Fruit fly (Drosophila melanogaster) whole organism, embryonic: ENCODE measurements around the gene Bap111.

ENCODE experiments used
- Adf1 ChIP-seq: fragments of 200-800 bp; sonication (Bioruptor generic); IDR thresholded peaks from 2 replicates; pipeline ENCODE4 v1.3.6; 2022; ENCODE audit warnings: missing biosample characterization, missing genetic modification characterization
- Asciz ChIP-seq: fragments of 200-800 bp; sonication (Bioruptor generic); optimal IDR thresholded peaks from 2 replicates; lab custom pipeline; 2017; ENCODE audit warnings: missing biosample characterization, mild to moderate bottlenecking, missing genetic modification characterization, missing genetic modification reagents
- CG11085 ChIP-seq: fragments of 200-800 bp; sonication (Bioruptor generic); IDR thresholded peaks from 2 replicates; pipeline ENCODE4 v1.3.6; 2022; ENCODE audit warnings: missing biosample characterization, missing genetic modification characterization
- CG11093 ChIP-seq: fragments of 200-800 bp; sonication (Bioruptor generic); IDR thresholded peaks from 3 replicates; pipeline ENCODE4 v1.3.6; 2022; ENCODE audit warnings: missing biosample characterization, missing genetic modification characterization
- CG11398 ChIP-seq: fragments of 200-800 bp; sonication (Bioruptor generic); optimal IDR thresholded peaks from 2 replicates; lab custom pipeline; 2016; ENCODE audit warnings: missing biosample characterization, missing genetic modification characterization
- CG11695 ChIP-seq: fragments of 200-800 bp; sonication (Bioruptor generic); IDR thresholded peaks from 3 replicates; pipeline ENCODE4 v1.3.6; 2022; ENCODE audit warnings: missing biosample characterization, missing genetic modification characterization
- CG12104 ChIP-seq: fragments of 200-800 bp; sonication (Bioruptor generic); optimal IDR thresholded peaks from 3 replicates; lab custom pipeline; 2016; ENCODE audit warnings: missing biosample characterization, missing genetic modification characterization
- CG12659 ChIP-seq: fragments of 200-800 bp; sonication (Bioruptor generic); optimal IDR thresholded peaks from 3 replicates; lab custom pipeline; 2017; ENCODE audit warnings: mild to moderate bottlenecking, missing biosample characterization, missing genetic modification reagents, missing genetic modification characterization
- CG14050 ChIP-seq: fragments of 200-800 bp; sonication (Bioruptor generic); IDR thresholded peaks from 3 replicates; pipeline ENCODE4 v1.3.6; 2022; ENCODE audit warnings: missing biosample characterization, missing genetic modification characterization
- CG14441 ChIP-seq: fragments of 200-800 bp; sonication (Bioruptor generic); IDR thresholded peaks from 2 replicates; pipeline ENCODE4 v1.3.6; 2022; ENCODE audit warnings: missing biosample characterization, missing genetic modification characterization
- CG16813 ChIP-seq: fragments of 200-800 bp; sonication (Bioruptor generic); IDR thresholded peaks from 3 replicates; pipeline ENCODE4 v1.3.6; 2022; ENCODE audit warnings: missing biosample characterization, missing genetic modification characterization; ENCODE audit not compliant: partially characterized antibody
- CG17186 ChIP-seq: fragments of 200-800 bp; sonication (Bioruptor generic); optimal IDR thresholded peaks from 3 replicates; lab custom pipeline; 2017; ENCODE audit warnings: missing biosample characterization, missing genetic modification reagents, missing genetic modification characterization
- CG18764 ChIP-seq: fragments of 200-800 bp; sonication (Bioruptor generic); optimal IDR thresholded peaks from 3 replicates; lab custom pipeline; 2016; ENCODE audit warnings: missing biosample characterization, missing genetic modification characterization
- CG2712 ChIP-seq: fragments of 200-800 bp; optimal IDR thresholded peaks from 3 replicates; lab custom pipeline; 2019; ENCODE audit warnings: missing biosample characterization, mild to moderate bottlenecking, missing genetic modification characterization, moderate library complexity
- CG3065 ChIP-seq: fragments of 200-800 bp; sonication (Bioruptor generic); optimal IDR thresholded peaks from 2 replicates; lab custom pipeline; 2016; ENCODE audit warnings: missing biosample characterization, missing genetic modification characterization
- CG3163 ChIP-seq: fragments of 200-800 bp; sonication (Bioruptor generic); optimal IDR thresholded peaks from 3 replicates; lab custom pipeline; 2016; ENCODE audit warnings: missing biosample characterization, missing genetic modification characterization
- CG32767 ChIP-seq: fragments of 200-800 bp; sonication (Bioruptor generic); IDR thresholded peaks from 2 replicates; pipeline ENCODE4 v1.3.6; 2022; ENCODE audit warnings: missing biosample characterization, missing genetic modification characterization
- CG3847 ChIP-seq: fragments of 200-800 bp; sonication (Bioruptor generic); IDR thresholded peaks from 2 replicates; pipeline ENCODE4 v1.3.6; 2022; ENCODE audit warnings: missing biosample characterization, missing genetic modification characterization
- CG7357 ChIP-seq: fragments of 200-800 bp; sonication (Bioruptor generic); IDR thresholded peaks from 3 replicates; pipeline ENCODE4 v1.3.6; 2022; ENCODE audit warnings: missing biosample characterization, missing genetic modification characterization
- CG7963 ChIP-seq: fragments of 200-800 bp; sonication (Bioruptor generic); IDR thresholded peaks from 3 replicates; pipeline ENCODE4 v1.3.6; 2022; ENCODE audit warnings: missing biosample characterization, missing genetic modification characterization; ENCODE audit not compliant: partially characterized antibody
- CG9437 ChIP-seq: fragments of 200-800 bp; sonication (Bioruptor generic); optimal IDR thresholded peaks from 2 replicates; lab custom pipeline; 2018; ENCODE audit warnings: missing biosample characterization, mild to moderate bottlenecking, missing genetic modification characterization
- Dip3 ChIP-seq: fragments of 200-800 bp; sonication (Bioruptor generic); optimal IDR thresholded peaks from 3 replicates; lab custom pipeline; 2016; ENCODE audit warnings: missing biosample characterization, missing genetic modification characterization
- Dll ChIP-seq: fragments of 200-800 bp; sonication (Bioruptor generic); IDR thresholded peaks from 4 replicates; pipeline ENCODE4 v1.3.6; 2022; ENCODE audit warnings: missing biosample characterization, missing genetic modification characterization; ENCODE audit not compliant: partially characterized antibody
- Doc2 ChIP-seq: fragments of 200-800 bp; sonication (Bioruptor generic); IDR thresholded peaks from 2 replicates; pipeline ENCODE4 v1.3.6; 2022; ENCODE audit warnings: missing biosample characterization, missing genetic modification characterization
- Dp ChIP-seq: fragments of 200-800 bp; sonication (Bioruptor generic); optimal IDR thresholded peaks from 2 replicates; lab custom pipeline; 2018; ENCODE audit warnings: missing biosample characterization, mild to moderate bottlenecking, missing genetic modification characterization, moderate library complexity
- E2f1 ChIP-seq: fragments of 200-800 bp; sonication (Bioruptor generic); IDR thresholded peaks from 2 replicates; pipeline ENCODE4 v1.3.6; 2022; ENCODE audit warnings: missing biosample characterization, missing genetic modification characterization
- Eip74EF ChIP-seq, 2 experiments: fragments of 200-800 bp in 1 of 2; fragments of >200 bp in 1 of 2; sonication (Bioruptor generic) in 1 of 2; optimal IDR thresholded peaks; 2 replicates each; lab custom pipeline; 2017 to 2019; ENCODE audit warnings: missing biosample characterization in 2 of 2, missing genetic modification characterization in 2 of 2, mild to moderate bottlenecking in 1 of 2, moderate library complexity in 1 of 2
- HLH54F ChIP-seq: fragments of 200-800 bp; sonication (Bioruptor generic); optimal IDR thresholded peaks from 3 replicates; lab custom pipeline; 2016; ENCODE audit warnings: missing biosample characterization, missing genetic modification characterization
- Hr78 ChIP-seq, 2 experiments: fragments of 200-800 bp in 1 of 2; fragments of >200 bp in 1 of 2; sonication (Bioruptor generic) in 1 of 2; optimal IDR thresholded peaks; 2 replicates each; lab custom pipeline; 2017 to 2019; ENCODE audit warnings: missing biosample characterization in 2 of 2, missing genetic modification characterization in 2 of 2, mild to moderate bottlenecking in 1 of 2, moderate library complexity in 1 of 2
- Nf-YC ChIP-seq: fragments of 200-800 bp; optimal IDR thresholded peaks from 3 replicates; lab custom pipeline; 2019; ENCODE audit warnings: missing biosample characterization, mild to moderate bottlenecking, missing genetic modification characterization, moderate library complexity
- PHDP ChIP-seq: fragments of 200-800 bp; sonication (Bioruptor generic); optimal IDR thresholded peaks from 3 replicates; lab custom pipeline; 2018; ENCODE audit warnings: missing biosample characterization, mild to moderate bottlenecking, missing genetic modification characterization, moderate library complexity
- Rx ChIP-seq: fragments of 200-800 bp; sonication (Bioruptor generic); IDR thresholded peaks from 2 replicates; pipeline ENCODE4 v1.3.6; 2022; ENCODE audit warnings: missing biosample characterization, missing genetic modification characterization
- aop ChIP-seq: fragments of 200-800 bp; sonication (Bioruptor generic); IDR thresholded peaks from 2 replicates; pipeline ENCODE4 v1.3.6; 2022; ENCODE audit warnings: missing biosample characterization, missing genetic modification characterization
- ase ChIP-seq: fragments of 200-800 bp; sonication (Bioruptor generic); IDR thresholded peaks from 3 replicates; pipeline ENCODE4 v1.3.6; 2022; ENCODE audit warnings: missing biosample characterization, missing genetic modification characterization
- cas ChIP-seq: fragments of 200-800 bp; sonication (Bioruptor generic); IDR thresholded peaks from 2 replicates; pipeline ENCODE4 v1.3.6; 2022; ENCODE audit warnings: missing biosample characterization, missing genetic modification characterization
- caup ChIP-seq: fragments of 200-800 bp; sonication (Bioruptor generic); optimal IDR thresholded peaks from 3 replicates; lab custom pipeline; 2017; ENCODE audit warnings: missing biosample characterization, mild to moderate bottlenecking, missing genetic modification characterization, moderate library complexity; ENCODE audit not compliant: severe bottlenecking
- dan ChIP-seq: fragments of 200-800 bp; sonication (Bioruptor generic); IDR thresholded peaks from 2 replicates; pipeline ENCODE4 v1.3.6; 2022; ENCODE audit warnings: missing biosample characterization, missing genetic modification characterization
- ewg ChIP-seq: fragments of 200-800 bp; sonication (Bioruptor generic); optimal IDR thresholded peaks from 3 replicates; lab custom pipeline; 2017; ENCODE audit warnings: mild to moderate bottlenecking, missing biosample characterization, missing genetic modification reagents, missing genetic modification characterization
- exex ChIP-seq: fragments of 200-800 bp; sonication (Bioruptor generic); optimal IDR thresholded peaks from 4 replicates; lab custom pipeline; 2018; ENCODE audit warnings: missing biosample characterization, mild to moderate bottlenecking, missing genetic modification characterization, moderate library complexity
- ken ChIP-seq: fragments of 200-800 bp; sonication (Bioruptor generic); IDR thresholded peaks from 3 replicates; pipeline ENCODE4 v1.3.6; 2022; ENCODE audit warnings: missing biosample characterization, missing genetic modification characterization
- lbe ChIP-seq: fragments of 200-800 bp; sonication (Bioruptor generic); optimal IDR thresholded peaks from 2 replicates; lab custom pipeline; 2016; ENCODE audit warnings: missing biosample characterization, mild to moderate bottlenecking, missing genetic modification characterization
- sc ChIP-seq, 3 experiments: fragments of >200 bp in 2 of 3; fragments of 200-800 bp in 1 of 3; sonication (Bioruptor generic) in 1 of 3; optimal IDR thresholded peaks; 2 replicates in 2 of 3; 3 replicates in 1 of 3; lab custom pipeline; 2017; ENCODE audit warnings: mild to moderate bottlenecking in 1 of 3, missing biosample characterization in 1 of 3, missing genetic modification characterization in 1 of 3, missing genetic modification reagents in 1 of 3
- slou ChIP-seq: fragments of 200-800 bp; sonication (Bioruptor generic); optimal IDR thresholded peaks from 3 replicates; lab custom pipeline; 2016; ENCODE audit warnings: missing biosample characterization, missing genetic modification characterization
- sug ChIP-seq: fragments of 200-800 bp; optimal IDR thresholded peaks from 2 replicates; lab custom pipeline; 2019; ENCODE audit warnings: missing biosample characterization, mild to moderate bottlenecking, missing genetic modification characterization, moderate library complexity
- tgo ChIP-seq: fragments of 200-800 bp; sonication (Bioruptor generic); IDR thresholded peaks from 3 replicates; pipeline ENCODE4 v1.3.6; 2022; ENCODE audit warnings: missing biosample characterization, missing genetic modification characterization
- tll ChIP-seq, 2 experiments: fragments of 200-800 bp in 1 of 2; fragments of >200 bp in 1 of 2; sonication (Bioruptor generic) in 1 of 2; optimal IDR thresholded peaks; 2 replicates each; lab custom pipeline; 2017 to 2019; ENCODE audit warnings: missing biosample characterization in 2 of 2, missing genetic modification characterization in 2 of 2, mild to moderate bottlenecking in 1 of 2, moderate library complexity in 1 of 2
- trh ChIP-seq: fragments of 200-800 bp; sonication (Bioruptor generic); optimal IDR thresholded peaks from 2 replicates; lab custom pipeline; 2016; ENCODE audit warnings: missing biosample characterization, missing genetic modification characterization
- tx ChIP-seq: fragments of 200-800 bp; sonication (Bioruptor generic); optimal IDR thresholded peaks from 2 replicates; lab custom pipeline; 2016; ENCODE audit warnings: missing biosample characterization, missing genetic modification characterization
- unc-4 ChIP-seq: fragments of 200-800 bp; sonication (Bioruptor generic); IDR thresholded peaks from 2 replicates; pipeline ENCODE4 v1.3.6; 2022; ENCODE audit warnings: missing biosample characterization, missing genetic modification characterization; ENCODE audit not compliant: partially characterized antibody

Bap111 gene

DNA sequence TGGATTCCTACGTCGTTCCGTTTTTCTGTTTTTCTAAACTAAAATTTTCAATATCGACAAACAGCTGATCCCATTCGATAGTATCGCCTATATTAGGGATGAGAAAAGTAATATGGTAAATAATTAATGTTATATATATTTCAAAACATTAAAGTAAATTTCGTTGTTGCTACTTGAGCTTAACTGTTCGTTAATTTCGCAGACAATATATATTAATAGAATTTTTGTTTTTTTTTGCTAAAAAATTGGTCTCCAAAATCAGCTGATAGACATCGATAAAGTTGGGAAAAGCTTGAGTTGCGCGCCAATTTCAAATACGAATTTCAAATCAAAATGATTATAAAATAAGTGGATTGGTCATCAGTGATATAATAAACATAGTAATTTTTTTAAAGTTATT, 47.3 kb downstream of the Bap111 start, which contains the start of gene CG12118 (continued):
- TF ChIP-seq CG11398 (GFP tag; lab: Kevin White, UChicago) (no peak), CG3847 (GFP tag; lab: Robert Waterston, UW) (peak; percentile 80), CG2712 (tag; lab: Kevin White, UChicago) (peak; percentile 85), tx (peak; percentile 12), CG11093 (peak; percentile 74), cas (GFP tag; lab: Robert Waterston, UW) (peak; percentile 55; the same call in 1 of the 2 replicates), E2f1 (GFP tag; lab: Robert Waterston, UW) (peak; percentile 80), ewg (peak; percentile 33), Rx (peak; percentile 45; the same call in 1 of the 2 replicates), sc (optimal IDR thresholded peaks at IDR 0.05; lab: Kevin White, UChicago) (no peak), sc (GFP tag; optimal IDR thresholded peaks at IDR 0.05; lab: Kevin White, UChicago) (peak; percentile 46), Dll (GFP tag; lab: Robert Waterston, UW) (peak; percentile 97), CG18764 (GFP tag; lab: Kevin White, UChicago) (peak; percentile 74), PHDP (tag; lab: Kevin White, UChicago) (peak; percentile 77), CG3163 (GFP tag; lab: Kevin White, UChicago) (no peak), CG17186 (GFP tag; lab: Kevin White, UChicago) (peak; percentile 38), Nf-YC (tag; lab: Kevin White, UChicago) (peak; percentile 51), CG12104 (GFP tag; lab: Kevin White, UChicago) (peak; percentile 64), sug (tag; lab: Kevin White, UChicago) (peak; percentile 57), caup (GFP tag; lab: Kevin White, UChicago) (peak; percentile 62), Dip3 (GFP tag; lab: Kevin White, UChicago) (peak; percentile 35), CG3065 (GFP tag; lab: Kevin White, UChicago) (peak; percentile 59), Asciz (GFP tag; lab: Kevin White, UChicago) (no peak), CG7963 (GFP tag; lab: Robert Waterston, UW) (peak; percentile 81), ken (GFP tag; lab: Robert Waterston, UW) (peak; percentile 87), CG14050 (peak; percentile 65), CG7357 (GFP tag; lab: Robert Waterston, UW) (0 out of 3 replicates have a peak, but pooled peaks have one; percentile 10), lbe (peak; percentile 84), Eip74EF (GFP tag; optimal IDR thresholded peaks at IDR 0.05; lab: Kevin White, UChicago) (peak in 1 of 2 experiments; percentile 54), slou (GFP tag; lab: Kevin White, UChicago) (peak; percentile 70), CG14441 (GFP tag; lab: Robert Waterston, UW) (peak; percentile 78), Adf1 (GFP tag; lab: Robert Waterston, UW) (peak; percentile 62), CG11695 (GFP tag; lab: Robert Waterston, UW) (peak; percentile 67; the same call in 2 of the 3 replicates), CG11085 (GFP tag; lab: Robert Waterston, UW) (0 out of 2 replicates have a peak, but pooled peaks have one; percentile 42), Hr78 (GFP tag; optimal IDR thresholded peaks at IDR 0.05; lab: Kevin White, UChicago) (no peak), Doc2 (GFP tag; lab: Robert Waterston, UW) (no peak), tgo (GFP tag; lab: Robert Waterston, UW) (peak; percentile 79), unc-4 (GFP tag; lab: Robert Waterston, UW) (peak; percentile 96), tll (GFP tag; optimal IDR thresholded peaks at IDR 0.05; lab: Kevin White, UChicago) (no peak), CG32767 (GFP tag; lab: Robert Waterston, UW) (peak; percentile 68; the same call in 1 of the 2 replicates), exex (peak; percentile 50), CG12659 (GFP tag; lab: Kevin White, UChicago) (peak; percentile 74), Dp (GFP tag; lab: Kevin White, UChicago) (peak; percentile 87), CG16813 (GFP tag; lab: Robert Waterston, UW) (peak; percentile 92), aop (GFP tag; lab: Robert Waterston, UW) (no peak), trh (GFP tag; lab: Kevin White, UChicago) (peak; percentile 79), dan (no peak), CG9437 (GFP tag; lab: Kevin White, UChicago) (peak; percentile 71), ase (GFP tag; lab: Robert Waterston, UW) (peak; percentile 71; the same call in 2 of the 3 replicates), HLH54F (GFP tag; lab: Kevin White, UChicago) (peak; percentile 15)
